Fruit fly (Drosophila melanogaster) whole organism, embryonic: Measurements from ENCODE around the gene r-l.

ENCODE experiments used
- B-H1 ChIP-seq: fragments of 200-800 bp; sonication (Bioruptor generic); IDR thresholded peaks from 3 replicates; pipeline ENCODE4 v1.3.6; 2022; ENCODE audit warnings: missing biosample characterization, missing genetic modification characterization
- CG14441 ChIP-seq: fragments of 200-800 bp; sonication (Bioruptor generic); IDR thresholded peaks from 2 replicates; pipeline ENCODE4 v1.3.6; 2022; ENCODE audit warnings: missing biosample characterization, missing genetic modification characterization
- CG15696 ChIP-seq: fragments of 200-800 bp; sonication (Bioruptor generic); optimal IDR thresholded peaks from 2 replicates; lab custom pipeline; 2019; ENCODE audit warnings: missing biosample characterization, mild to moderate bottlenecking, missing genetic modification characterization, moderate library complexity
- CG17568 ChIP-seq: fragments of 200-800 bp; sonication (Bioruptor generic); optimal IDR thresholded peaks from 2 replicates; lab custom pipeline; 2018; ENCODE audit warnings: missing biosample characterization, mild to moderate bottlenecking, missing genetic modification characterization, moderate library complexity
- CG7963 ChIP-seq: fragments of 200-800 bp; sonication (Bioruptor generic); IDR thresholded peaks from 3 replicates; pipeline ENCODE4 v1.3.6; 2022; ENCODE audit warnings: missing biosample characterization, missing genetic modification characterization; ENCODE audit not compliant: partially characterized antibody
- Dek ChIP-seq: fragments of 200-800 bp; sonication (Bioruptor generic); optimal IDR thresholded peaks from 3 replicates; lab custom pipeline; 2019; ENCODE audit warnings: missing biosample characterization, mild to moderate bottlenecking, missing genetic modification characterization, moderate library complexity
- az2 ChIP-seq: fragments of 200-800 bp; sonication (Bioruptor generic); optimal IDR thresholded peaks from 3 replicates; lab custom pipeline; 2016; ENCODE audit warnings: missing biosample characterization, missing genetic modification characterization
- zen2 ChIP-seq: fragments of 200-800 bp; sonication (Bioruptor generic); IDR thresholded peaks from 3 replicates; pipeline ENCODE4 v1.3.6; 2022; ENCODE audit warnings: missing biosample characterization, missing genetic modification characterization; ENCODE audit not compliant: partially characterized antibody

- no peak for TF ChIP-seq CG15696
- no peak for TF ChIP-seq CG17568 (GFP tag; lab: Kevin White, UChicago)
- TF ChIP-seq zen2 (GFP tag; lab: Robert Waterston, UW), result peak; percentile 93
- peak; percentile 1 for TF ChIP-seq Dek (tag; lab: Kevin White, UChicago)
- TF ChIP-seq az2, result no peak
- TF ChIP-seq CG7963 (GFP tag; lab: Robert Waterston, UW), result peak; percentile 86
- no peak for TF ChIP-seq CG14441
- TF ChIP-seq B-H1, result no peak
Measured at dm6 chr3R:21064000-21064924, 8.9 kb downstream of the r-l start, which contains the start of gene Cortactin.
